Comparison of ENCODE assay signal across 5 worm cellular contexts in genomic region chrIV:2994883-2995282, ce11.
TF ChIP-seq lines count a peak whose summit lies in the region.

No protein-coding gene starts in this region.

TF ChIP-seq in whole organism, L1 larva, 84 proteins besides CTCF, POLR2A, EP300 and RAD21:
- TF ChIP-seq ceh-82 (tag; optimal IDR thresholded peaks at IDR 0.05; lab: Kevin White, UChicago) (peak in 1 of 3 experiments; percentile 9), lin-35 (GFP tag; optimal IDR thresholded peaks at IDR 0.05; lab: Kevin White, UChicago) (peak in 1 of 2 experiments; percentile 6), fkh-4 (tag; optimal IDR thresholded peaks at IDR 0.05; lab: Kevin White, UChicago; ENCODE audit: borderline replicate concordance) (no peak), snu-23 (GFP tag; optimal IDR thresholded peaks at IDR 0.05; lab: Kevin White, UChicago) (peak; percentile 56), blmp-1 (tag; optimal IDR thresholded peaks at IDR 0.05; lab: Kevin White, UChicago) (peak; percentile 59), nhr-85 (tag; lab: Kevin White, UChicago) (peak; percentile 23), elt-3 (tag; optimal IDR thresholded peaks at IDR 0.05; lab: Kevin White, UChicago) (no peak), nhr-71 (tag; optimal IDR thresholded peaks at IDR 0.05; lab: Kevin White, UChicago) (peak; percentile 7), elt-2 (tag; optimal IDR thresholded peaks at IDR 0.05; lab: Kevin White, UChicago) (no peak), lin-14 (GFP tag; optimal IDR thresholded peaks at IDR 0.05; lab: Kevin White, UChicago) (peak; percentile 31), dsc-1 (tag; optimal IDR thresholded peaks at IDR 0.05; lab: Kevin White, UChicago) (peak; percentile 40), nhr-19 (GFP tag; conservative IDR thresholded peaks at IDR 0.05; lab: Robert Waterston, UW) (peak; percentile 9; the same call in 1 of the 2 replicates), nhr-47 (tag; optimal IDR thresholded peaks at IDR 0.05; lab: Kevin White, UChicago) (peak; percentile 2)

TF ChIP-seq in whole organism, L2 larva, 48 proteins besides CTCF, POLR2A, EP300 and RAD21:
- TF ChIP-seq nhr-25 (tag; optimal IDR thresholded peaks at IDR 0.05; lab: Kevin White, UChicago): peak; percentile 0
- TF ChIP-seq unc-39 (tag; optimal IDR thresholded peaks at IDR 0.05; lab: Kevin White, UChicago): no peak
- peak; percentile 3 for TF ChIP-seq F13H6.1 (tag; optimal IDR thresholded peaks at IDR 0.05; lab: Kevin White, UChicago)
- TF ChIP-seq nhr-129 (tag; optimal IDR thresholded peaks at IDR 0.05; lab: Kevin White, UChicago): peak; percentile 8
- TF ChIP-seq nhr-10 (tag; optimal IDR thresholded peaks at IDR 0.05; lab: Kevin White, UChicago): no peak
- peak; percentile 10 for TF ChIP-seq sem-4 (tag; optimal IDR thresholded peaks at IDR 0.05; lab: Kevin White, UChicago)
- no peak for TF ChIP-seq nhr-6 (tag; optimal IDR thresholded peaks at IDR 0.05; lab: Kevin White, UChicago)
TF ChIP-seq in whole organism, L2 larva: peak in this region for 4.

TF ChIP-seq in whole organism, L3 larva, 47 proteins besides CTCF, POLR2A, EP300 and RAD21:
- TF ChIP-seq nfya-1 (tag; optimal IDR thresholded peaks at IDR 0.05; lab: Kevin White, UChicago; ENCODE audit: insufficient read depth) (peak; percentile 17), R02D3.7 (tag; optimal IDR thresholded peaks at IDR 0.05; lab: Kevin White, UChicago) (no peak), lin-39 (tag; optimal IDR thresholded peaks at IDR 0.05; lab: Kevin White, UChicago) (peak; percentile 43), zag-1 (tag; optimal IDR thresholded peaks at IDR 0.05; lab: Kevin White, UChicago) (no peak)

TF ChIP-seq in whole organism, L4 larva, 104 proteins besides CTCF, POLR2A, EP300 and RAD21:
- TF ChIP-seq lin-29 (GFP tag; IDR thresholded peaks at IDR 0.05; lab: Robert Waterston, UW) (no peak), mep-1 (tag; optimal IDR thresholded peaks at IDR 0.05; lab: Kevin White, UChicago) (peak; percentile 2), D1046.2 (GFP tag; IDR thresholded peaks at IDR 0.05; lab: Robert Waterston, UW) (no peak), set-16 (GFP tag; IDR thresholded peaks at IDR 0.05; lab: Robert Waterston, UW) (peak; percentile 27; the same call in 1 of the 2 replicates), nhr-28 (tag; optimal IDR thresholded peaks at IDR 0.05; lab: Kevin White, UChicago) (peak; percentile 8)

TF ChIP-seq in whole organism, young adult, 124 proteins besides CTCF, POLR2A, EP300 and RAD21:
- TF ChIP-seq pbrm-1 (GFP tag; IDR thresholded peaks at IDR 0.05; lab: Robert Waterston, UW) (no peak), lin-35 (GFP tag; optimal IDR thresholded peaks at IDR 0.05; lab: Kevin White, UChicago) (no peak), sea-2 (GFP tag; IDR thresholded peaks at IDR 0.05; lab: Robert Waterston, UW) (no peak), nfya-1 (tag; optimal IDR thresholded peaks at IDR 0.05; lab: Kevin White, UChicago; ENCODE audit: borderline replicate concordance, insufficient read depth) (no peak), zfh-2 (GFP tag; conservative IDR thresholded peaks at IDR 0.05; lab: Robert Waterston, UW) (0 out of 2 replicates have a peak, but pooled peaks have one; percentile 43), K12H6.12 (tag; optimal IDR thresholded peaks at IDR 0.05; lab: Kevin White, UChicago) (peak; percentile 1), lsl-1 (GFP tag; optimal IDR thresholded peaks at IDR 0.05; lab: Kevin White, UChicago) (no peak), hlh-12 (tag; optimal IDR thresholded peaks at IDR 0.05; lab: Kevin White, UChicago) (no peak), atf-7 (tag; optimal IDR thresholded peaks at IDR 0.05; lab: Kevin White, UChicago) (no peak), mcd-1 (GFP tag; IDR thresholded peaks at IDR 0.05; lab: Robert Waterston, UW) (peak; percentile 20; the same call in 1 of the 2 replicates), tbp1 (GFP tag; optimal IDR thresholded peaks at IDR 0.05; lab: Kevin White, UChicago) (no peak), nhr-120 (GFP tag; IDR thresholded peaks at IDR 0.05; lab: Robert Waterston, UW) (no peak), him-1 (tag; optimal IDR thresholded peaks at IDR 0.05; lab: Kevin White, UChicago) (no peak), rcor-1 (GFP tag; IDR thresholded peaks at IDR 0.05; lab: Robert Waterston, UW) (no peak), ztf-6 (GFP tag; IDR thresholded peaks at IDR 0.05; lab: Robert Waterston, UW) (no peak)
